Worm (Caenorhabditis elegans) whole organism, L3 larva: Measurements from ENCODE around the gene C07A12.2.

Source experiments
- ZK546.5 ChIP-seq: sonication (generic microtip); optimal IDR thresholded peaks from 2 replicates; lab custom pipeline; 2017; ENCODE audit warnings: missing biosample characterization, missing genetic modification characterization
- ceh-82 ChIP-seq: fragments of 150-350 bp; optimal IDR thresholded peaks from 2 replicates; lab custom pipeline; 2014; ENCODE audit warnings: missing biosample characterization, missing genetic modification characterization
- fkh-2 ChIP-seq: fragments of 150-350 bp; optimal IDR thresholded peaks from 2 replicates; lab custom pipeline; 2014; ENCODE audit warnings: missing biosample characterization, missing genetic modification reagents, missing genetic modification characterization
- jun-1 ChIP-seq: fragments of 150-350 bp; optimal IDR thresholded peaks from 2 replicates; lab custom pipeline; 2014; ENCODE audit warnings: missing biosample characterization, missing genetic modification reagents, missing genetic modification characterization
- lin-15B ChIP-seq: fragments of 150-350 bp; optimal IDR thresholded peaks from 2 replicates; lab custom pipeline; 2014; ENCODE audit warnings: missing biosample characterization, missing genetic modification characterization
- lin-39 ChIP-seq: fragments of 150-350 bp; optimal IDR thresholded peaks from 2 replicates; lab custom pipeline; 2018; ENCODE audit warnings: missing biosample characterization, missing genetic modification reagents, missing genetic modification characterization
- mdl-1 ChIP-seq: fragments of 150-350 bp; optimal IDR thresholded peaks from 2 replicates; lab custom pipeline; 2014; ENCODE audit warnings: missing biosample characterization, missing genetic modification characterization
- nfya-1 ChIP-seq: sonication (generic microtip); optimal IDR thresholded peaks from 2 replicates; lab custom pipeline; 2017; ENCODE audit warnings: missing genetic modification characterization, mild to moderate bottlenecking, missing compliant biosample characterization, antibody characterized with exemption, moderate library complexity; ENCODE audit not compliant: insufficient read depth
- nhr-12 ChIP-seq: fragments of 150-350 bp; optimal IDR thresholded peaks from 2 replicates; lab custom pipeline; 2014; ENCODE audit warnings: missing biosample characterization, missing genetic modification characterization
- nhr-25 ChIP-seq: sonication (generic microtip); optimal IDR thresholded peaks from 2 replicates; lab custom pipeline; 2017; ENCODE audit warnings: missing biosample characterization, missing genetic modification characterization
- nhr-76 ChIP-seq: fragments of 150-350 bp; sonication (generic microtip); optimal IDR thresholded peaks from 5 replicates; lab custom pipeline; 2014; ENCODE audit warnings: missing biosample characterization, missing genetic modification characterization
- skn-1 ChIP-seq: fragments of 150-350 bp; optimal IDR thresholded peaks from 2 replicates; lab custom pipeline; 2014; ENCODE audit warnings: missing biosample characterization, missing genetic modification characterization
- snpc-4 ChIP-seq: fragments of 150-350 bp; optimal IDR thresholded peaks from 2 replicates; lab custom pipeline; 2014; ENCODE audit warnings: missing biosample characterization, missing genetic modification characterization
- unc-62 ChIP-seq: fragments of 150-350 bp; sonication (generic microtip); optimal IDR thresholded peaks from 4 replicates; lab custom pipeline; 2014; ENCODE audit warnings: missing biosample characterization, missing genetic modification reagents, missing genetic modification characterization

- TF ChIP-seq unc-62 (GFP tag; lab: Kevin White, UChicago) (peak; percentile 77), skn-1 (tag; lab: Kevin White, UChicago) (peak; percentile 52), ZK546.5 (no peak), nhr-25 (peak; percentile 72), nhr-12 (tag; lab: Kevin White, UChicago) (no peak), nhr-76 (tag; lab: Kevin White, UChicago) (no peak), jun-1 (tag; lab: Kevin White, UChicago) (peak; percentile 72), nfya-1 (tag; lab: Kevin White, UChicago) (peak; percentile 39), lin-39 (tag; lab: Kevin White, UChicago) (peak; percentile 11), snpc-4 (no peak), ceh-82 (tag; lab: Kevin White, UChicago) (no peak), fkh-2 (tag; lab: Kevin White, UChicago) (no peak), lin-15B (tag; lab: Kevin White, UChicago) (no peak), mdl-1 (tag; lab: Kevin White, UChicago) (peak; percentile 55)
Observed at ce11 chrX:4532160-4532741, 12.4 kb upstream of the C07A12.2 start, which contains the start of gene nhr-35.
